Worm (Caenorhabditis elegans) whole organism, L1 larva: ENCODE data around the gene chil-26.

Experiments used
- aly-2 ChIP-seq: fragments of 150-350 bp; optimal IDR thresholded peaks from 2 replicates; lab custom pipeline; 2014; ENCODE audit warnings: missing biosample characterization, missing genetic modification characterization
- ces-1 ChIP-seq: fragments of 150-350 bp; optimal IDR thresholded peaks from 2 replicates; lab custom pipeline; 2014; ENCODE audit warnings: missing biosample characterization, missing genetic modification reagents, missing genetic modification characterization
- dsc-1 ChIP-seq: sonication (generic microtip); optimal IDR thresholded peaks from 2 replicates; lab custom pipeline; 2016; ENCODE audit warnings: mild to moderate bottlenecking, missing genetic modification characterization, missing compliant biosample characterization
- egl-27 ChIP-seq, 2 experiments: fragments of 150-350 bp in 1 of 2; sonication (generic microtip); optimal IDR thresholded peaks; 3 replicates each; lab custom pipeline; 2017 to 2018; ENCODE audit warnings: missing biosample characterization in 2 of 2, missing genetic modification characterization in 2 of 2, missing genetic modification reagents in 2 of 2
- fkh-10 ChIP-seq: sonication (generic microtip); optimal IDR thresholded peaks from 2 replicates; lab custom pipeline; 2017; ENCODE audit warnings: missing biosample characterization, missing genetic modification reagents, missing genetic modification characterization
- grh-1 ChIP-seq: fragments of 200-800 bp; sonication (Bioruptor generic); IDR thresholded peaks from 2 replicates; pipeline ENCODE4 v1.3.6; 2022; ENCODE audit warnings: missing genetic modification reagents, missing genetic modification characterization, missing compliant biosample characterization
- mep-1 ChIP-seq: fragments of 150-350 bp; optimal IDR thresholded peaks from 2 replicates; lab custom pipeline; 2014; ENCODE audit warnings: missing biosample characterization, missing genetic modification characterization
- nhr-11 ChIP-seq: fragments of 150-350 bp; optimal IDR thresholded peaks from 2 replicates; lab custom pipeline; 2014; ENCODE audit warnings: missing biosample characterization, missing genetic modification characterization
- nhr-12 ChIP-seq: sonication (generic microtip); optimal IDR thresholded peaks from 2 replicates; lab custom pipeline; 2017; ENCODE audit warnings: missing biosample characterization, missing genetic modification characterization
- nhr-76 ChIP-seq: sonication (generic microtip); optimal IDR thresholded peaks from 2 replicates; lab custom pipeline; 2017; ENCODE audit warnings: missing biosample characterization, missing genetic modification characterization
- rnt-1 ChIP-seq: sonication (generic microtip); optimal IDR thresholded peaks from 2 replicates; lab custom pipeline; 2016; ENCODE audit warnings: mild to moderate bottlenecking, missing genetic modification characterization, moderate library complexity, missing compliant biosample characterization
- unc-62 ChIP-seq: fragments of 150-350 bp; optimal IDR thresholded peaks from 2 replicates; lab custom pipeline; 2014; ENCODE audit warnings: missing biosample characterization, missing genetic modification reagents, missing genetic modification characterization

ce11 chrII:9440060-9440459, 34.8 kb upstream of the chil-26 start, which contains the start of gene chil-17:
- no peak for TF ChIP-seq nhr-11 (tag; lab: Kevin White, UChicago)
- TF ChIP-seq dsc-1 (tag; lab: Kevin White, UChicago), result no peak
- no peak for TF ChIP-seq aly-2 (tag; lab: Kevin White, UChicago)
- no peak for TF ChIP-seq grh-1 (GFP tag; lab: Robert Waterston, UW)
- TF ChIP-seq ces-1 (GFP tag; lab: Kevin White, UChicago), result no peak
- TF ChIP-seq fkh-10 (GFP tag; lab: Kevin White, UChicago), result no peak
- no peak for TF ChIP-seq unc-62 (GFP tag; lab: Kevin White, UChicago)
- TF ChIP-seq nhr-12, result no peak
- TF ChIP-seq nhr-76 (tag; lab: Kevin White, UChicago), result no peak
- no peak for TF ChIP-seq egl-27 (tag; optimal IDR thresholded peaks at IDR 0.05; lab: Kevin White, UChicago)
- no peak for TF ChIP-seq rnt-1 (tag; lab: Kevin White, UChicago)
- no peak for TF ChIP-seq mep-1 (tag; lab: Kevin White, UChicago)
